Fruit fly (Drosophila melanogaster) S2 (cell line): ENCODE measurements around the gene CG6055.

ENCODE experiments used
- CG8478 ChIP-seq: fragments of >200 bp; optimal IDR thresholded peaks from 2 replicates; lab custom pipeline; 2018
- CTCF ChIP-seq, 2 experiments: fragments of >200 bp; optimal IDR thresholded peaks; 2 replicates each; lab custom pipeline; 2018

Gene CG6055

DNA sequence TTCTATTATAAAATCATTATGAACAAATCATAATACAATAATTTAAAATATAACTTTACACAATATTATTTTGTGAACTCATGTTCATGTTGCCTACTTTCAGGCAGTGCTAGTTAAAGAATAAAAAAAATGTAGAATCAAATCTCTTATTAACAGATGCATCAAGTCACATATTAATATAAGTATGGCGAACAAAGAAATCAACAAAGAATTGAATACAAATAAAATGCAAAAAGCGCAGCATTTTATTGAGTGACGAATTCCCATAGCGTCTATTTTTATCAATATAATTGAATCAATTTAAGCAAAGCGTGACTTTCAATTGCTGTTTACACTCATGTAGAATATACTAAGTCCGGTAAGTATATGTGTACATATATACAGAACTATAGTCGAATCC lies 18.5 kb upstream of the CG6055 start:
- no peak for TF ChIP-seq CG8478 (lab: Kevin White, UChicago)
- no peak for TF ChIP-seq CTCF (optimal IDR thresholded peaks at IDR 0.05; lab: Kevin White, UChicago)

DNA sequence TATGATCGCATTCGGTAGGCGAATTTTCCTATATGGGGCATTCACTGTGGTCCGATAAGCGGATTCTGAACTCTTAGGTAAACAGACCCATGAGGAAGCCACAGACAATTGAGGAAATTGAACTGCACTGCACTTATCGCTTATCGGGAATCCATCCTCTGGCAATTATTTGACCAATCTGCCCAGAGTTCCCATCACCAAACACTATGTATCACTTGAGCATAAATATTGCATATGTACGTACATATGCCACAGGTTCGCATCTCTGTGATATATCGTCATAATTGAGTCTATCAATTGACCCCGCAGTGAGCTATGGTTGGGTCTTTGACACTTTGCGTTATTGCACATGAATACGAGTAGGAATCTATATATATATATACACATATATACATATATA lies 18.0 kb upstream of the CG6055 start:
- TF ChIP-seq CTCF (optimal IDR thresholded peaks at IDR 0.05; lab: Kevin White, UChicago) (no peak), CG8478 (lab: Kevin White, UChicago) (no peak)

DNA sequence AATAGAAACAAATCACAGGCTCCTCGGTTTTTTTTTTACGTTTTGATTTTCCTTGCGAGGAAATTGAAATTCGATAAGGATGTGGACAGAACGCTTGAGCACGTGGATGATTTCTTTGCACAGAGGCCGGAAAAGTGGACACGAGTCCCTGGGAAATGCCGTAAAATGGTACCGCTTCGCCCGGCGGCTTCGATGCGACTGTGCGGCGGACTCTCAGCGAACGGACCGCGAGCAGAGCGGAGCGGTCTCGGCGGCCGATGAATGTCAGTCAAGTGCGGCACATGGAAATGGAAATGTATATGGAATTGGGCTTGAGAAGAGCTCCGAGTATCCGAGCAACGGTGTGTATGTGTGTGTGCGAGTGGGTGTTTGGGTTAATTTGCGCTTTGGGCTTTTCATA lies 15.4 kb upstream of the CG6055 start, which contains the start of gene santa-maria:
santa-maria (minus strand) TSS at position 279 of the 400 bp plus-strand sequence.
- TF ChIP-seq CG8478 (lab: Kevin White, UChicago) = no peak
- TF ChIP-seq CTCF (optimal IDR thresholded peaks at IDR 0.05; lab: Kevin White, UChicago) = no peak

DNA sequence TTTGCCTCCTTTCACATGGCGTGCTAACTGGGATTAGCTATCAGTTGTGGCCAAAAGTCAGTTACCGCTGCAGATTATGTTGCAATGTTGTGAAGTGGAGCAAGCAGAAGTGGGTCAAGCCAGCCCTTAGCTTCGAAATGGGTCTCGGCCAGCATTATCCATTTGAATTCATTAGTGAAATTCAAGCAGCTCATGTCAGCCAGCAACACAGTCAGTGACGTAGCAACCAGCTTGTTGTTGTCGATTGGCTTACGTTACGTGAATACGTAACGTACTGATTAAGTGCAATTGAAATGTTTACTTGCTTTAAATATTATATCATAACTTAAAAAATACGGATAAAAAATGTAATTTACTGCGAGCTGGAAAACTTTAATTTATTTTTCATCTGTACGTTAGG lies 14.2 kb upstream of the CG6055 start:
- TF ChIP-seq CTCF (optimal IDR thresholded peaks at IDR 0.05; lab: Kevin White, UChicago) = peak in 1 of 2 experiments; percentile 29
- no peak for TF ChIP-seq CG8478 (lab: Kevin White, UChicago)

DNA sequence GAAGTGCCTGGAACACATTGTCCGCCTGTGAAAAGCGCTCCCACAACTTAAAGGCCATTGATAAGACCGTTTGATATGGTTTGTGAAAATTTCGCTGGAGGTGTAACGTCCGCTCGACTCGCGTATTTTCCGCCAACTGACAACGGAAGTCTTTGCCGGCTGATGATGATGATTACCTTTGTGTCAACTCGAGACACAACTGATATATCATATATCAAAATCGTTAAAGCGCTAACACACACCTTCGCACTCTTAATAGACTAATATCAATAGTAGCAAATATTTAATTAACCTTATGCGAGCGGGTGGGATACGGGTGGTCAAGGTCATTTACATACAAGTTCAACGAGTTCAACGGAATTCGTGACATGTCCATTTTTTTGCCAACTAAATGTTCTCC lies 12.2 kb upstream of the CG6055 start, which contains the start of gene Gr28a:
Gr28a (minus strand) TSS at position 101 of the 400 bp plus-strand sequence.
- TF ChIP-seq CG8478 (lab: Kevin White, UChicago) (no peak), CTCF (optimal IDR thresholded peaks at IDR 0.05; lab: Kevin White, UChicago) (no peak)

dm6 chr2L:7462147-7462546 lies 4.2 kb upstream of the CG6055 start, which contains the start of gene Gr28b:
TSS of gene Gr28b (minus strand) at chr2L:7462247.
- TF ChIP-seq CG8478 (lab: Kevin White, UChicago) = no peak
- TF ChIP-seq CTCF (optimal IDR thresholded peaks at IDR 0.05; lab: Kevin White, UChicago) = no peak

DNA sequence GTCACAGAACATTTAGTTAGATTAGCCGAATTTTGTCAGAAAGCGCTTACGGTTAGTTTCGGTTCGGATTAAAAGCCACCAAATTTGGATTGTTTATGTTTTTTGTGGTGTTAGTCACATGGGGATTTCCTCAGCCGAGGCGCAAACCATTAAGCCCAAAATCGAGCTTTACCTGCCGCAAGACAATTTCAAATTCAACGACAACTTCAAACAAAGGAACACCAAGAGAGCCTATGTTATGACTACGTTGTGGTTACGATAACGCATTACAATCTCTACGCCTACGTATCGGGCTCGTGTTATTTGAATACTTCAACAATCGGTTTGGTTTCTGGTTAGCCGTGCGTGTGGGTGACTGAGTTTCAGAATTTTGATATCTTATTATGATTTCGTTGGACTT lies 6.9 kb downstream of the CG6055 start:
- no peak for TF ChIP-seq CG8478 (lab: Kevin White, UChicago)
- no peak for TF ChIP-seq CTCF (optimal IDR thresholded peaks at IDR 0.05; lab: Kevin White, UChicago)

DNA sequence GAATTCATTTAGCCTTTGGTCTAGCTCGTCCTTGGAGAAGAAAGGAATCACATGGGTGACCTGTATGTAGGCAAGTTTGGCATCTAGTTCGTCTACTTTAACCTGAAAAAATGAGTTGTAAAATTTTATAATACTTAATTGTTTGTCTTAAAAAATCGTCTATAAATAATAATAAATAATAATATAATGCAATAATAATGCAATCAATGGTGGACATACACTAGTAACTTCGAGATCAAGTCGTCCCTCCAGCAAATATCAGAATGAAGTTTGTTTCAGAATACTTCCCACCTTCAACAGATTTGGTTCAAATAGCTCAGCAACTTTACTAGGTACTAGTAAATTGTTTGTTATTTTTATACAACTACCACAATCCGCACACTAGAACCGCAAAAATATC lies 8.1 kb downstream of the CG6055 start, which contains the start of gene CG6441:
CG6441 (plus strand) TSS at position 301 of the 400 bp plus-strand sequence.
- TF ChIP-seq CTCF (optimal IDR thresholded peaks at IDR 0.05; lab: Kevin White, UChicago) (no peak), CG8478 (lab: Kevin White, UChicago) (no peak)

DNA sequence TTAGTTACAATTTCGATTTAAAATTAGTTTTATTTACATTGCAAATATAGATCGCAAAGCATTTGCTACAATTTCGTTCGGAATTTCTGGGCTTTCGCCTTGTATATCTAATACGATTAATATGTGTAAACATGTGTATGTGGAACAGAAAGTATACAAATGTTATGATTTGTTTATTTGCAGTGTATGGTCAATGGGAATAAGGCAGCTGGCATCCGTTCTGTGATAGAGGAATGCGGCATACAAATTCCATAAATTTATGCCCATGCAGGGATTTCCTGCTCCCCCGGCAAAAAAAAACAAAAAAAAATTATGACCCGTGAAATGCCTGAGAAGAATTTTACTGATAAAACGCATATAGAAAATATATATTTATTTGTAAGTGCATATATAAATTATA lies 19.9 kb downstream of the CG6055 start:
- TF ChIP-seq CG8478 (lab: Kevin White, UChicago) (no peak), CTCF (optimal IDR thresholded peaks at IDR 0.05; lab: Kevin White, UChicago) (no peak)

- no peak for TF ChIP-seq CG8478 (lab: Kevin White, UChicago)
- TF ChIP-seq CTCF (optimal IDR thresholded peaks at IDR 0.05; lab: Kevin White, UChicago) = no peak
Observed at dm6 chr2L:7491902-7492301, 25.6 kb downstream of the CG6055 start.

DNA sequence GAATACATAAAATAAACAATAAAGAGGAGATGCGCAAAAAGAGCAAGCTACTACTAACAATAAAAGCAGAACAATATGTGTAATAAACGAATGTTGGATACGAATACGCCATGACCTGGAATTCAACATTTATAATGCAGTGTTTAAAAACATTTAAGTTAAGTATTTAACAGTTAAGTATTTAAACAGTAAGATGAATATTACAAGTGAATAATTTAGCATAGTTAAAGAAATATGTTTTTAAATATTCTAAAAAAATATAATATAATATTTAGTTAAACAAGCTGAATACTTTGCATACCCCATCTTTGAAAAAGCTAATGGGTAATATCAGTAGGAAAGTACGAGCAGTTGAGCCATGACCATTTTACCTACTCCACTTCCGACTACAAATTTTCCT lies 26.2 kb downstream of the CG6055 start:
- TF ChIP-seq CTCF (optimal IDR thresholded peaks at IDR 0.05; lab: Kevin White, UChicago) (no peak), CG8478 (lab: Kevin White, UChicago) (no peak)

DNA sequence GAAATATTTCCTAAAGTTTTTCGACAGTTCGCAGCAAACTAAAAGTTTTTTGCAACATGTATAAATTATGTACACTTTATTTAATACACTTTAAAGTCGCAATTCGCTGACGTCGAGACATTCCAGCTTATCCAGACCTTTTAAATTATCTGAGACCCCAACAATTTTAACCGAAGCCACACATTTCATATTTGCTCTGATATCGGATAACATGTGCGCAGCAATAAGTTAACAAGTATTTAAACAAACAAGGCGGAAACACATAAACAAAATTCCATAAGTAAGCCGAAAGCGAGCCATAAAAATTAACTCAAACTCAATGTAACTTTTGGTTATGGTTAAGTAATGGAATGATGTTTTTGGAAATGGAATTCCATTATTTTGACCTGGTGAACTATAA lies 27.1 kb downstream of the CG6055 start:
- TF ChIP-seq CTCF (optimal IDR thresholded peaks at IDR 0.05; lab: Kevin White, UChicago) = no peak
- no peak for TF ChIP-seq CG8478 (lab: Kevin White, UChicago)

- TF ChIP-seq CTCF (optimal IDR thresholded peaks at IDR 0.05; lab: Kevin White, UChicago) = no peak
- no peak for TF ChIP-seq CG8478 (lab: Kevin White, UChicago)
Observed at dm6 chr2L:7494341-7495293, 28.3 kb downstream of the CG6055 start.

DNA sequence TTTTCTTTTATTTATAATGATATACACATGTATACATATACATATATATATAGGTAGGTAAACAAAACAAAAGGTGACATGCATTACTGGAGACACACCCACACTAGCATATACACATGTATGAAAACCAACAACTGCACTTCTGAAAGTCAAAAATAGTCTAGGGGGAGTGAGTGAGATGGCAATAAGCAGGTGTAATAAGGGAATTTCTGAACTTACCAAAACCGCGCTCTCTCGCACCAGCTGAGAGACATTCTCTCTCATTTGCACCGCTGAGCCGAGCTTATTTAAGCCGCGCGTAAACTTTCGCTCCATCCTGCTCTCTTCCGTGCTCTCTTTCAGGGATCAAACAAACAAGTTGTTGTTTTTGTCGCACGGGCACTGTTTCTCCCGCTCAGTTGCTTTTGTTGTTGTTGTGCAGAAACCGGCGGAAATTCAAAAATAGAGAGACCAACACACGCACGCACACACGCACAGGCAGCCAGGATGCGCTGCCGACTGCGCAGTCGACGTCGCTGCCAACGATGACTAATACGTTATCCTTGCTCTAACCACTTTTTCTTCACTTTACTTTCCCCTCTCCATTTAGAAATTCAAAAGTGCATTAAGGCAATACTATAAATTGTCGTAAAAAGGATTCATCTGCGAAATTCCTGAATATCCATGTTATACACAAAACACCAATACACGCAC lies 29.1 kb downstream of the CG6055 start:
- TF ChIP-seq CG8478 (lab: Kevin White, UChicago) (no peak), CTCF (optimal IDR thresholded peaks at IDR 0.05; lab: Kevin White, UChicago) (no peak)

DNA sequence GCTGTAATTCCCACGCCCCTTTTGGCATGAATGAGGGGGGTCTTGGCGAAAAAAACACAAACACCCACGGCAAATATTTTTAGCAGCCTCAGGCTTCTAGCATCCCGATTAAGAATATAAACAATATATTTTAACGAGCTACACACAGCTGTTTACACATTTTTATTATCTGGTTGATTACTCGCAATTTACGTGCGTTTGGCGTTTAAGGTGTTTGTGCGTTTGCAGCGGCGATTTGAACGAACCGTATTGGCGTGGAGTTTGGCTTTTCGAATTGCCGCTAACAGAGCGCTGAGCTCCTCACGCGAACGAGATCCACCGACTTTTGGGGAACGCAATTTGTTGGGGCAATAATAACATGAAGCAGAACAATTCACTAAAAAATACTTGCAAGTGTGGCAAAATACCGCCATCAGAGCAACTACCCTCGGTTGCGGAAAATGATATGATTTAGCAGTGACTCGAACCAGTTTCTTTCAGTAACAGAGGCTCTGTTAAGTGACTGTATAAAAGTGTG lies 29.7 kb downstream of the CG6055 start, which contains the start of gene Ziz:
Ziz (minus strand) TSS at position 321 of the 517 bp plus-strand sequence.
- TF ChIP-seq CTCF (optimal IDR thresholded peaks at IDR 0.05; lab: Kevin White, UChicago) (peak; percentile 63 to 74), CG8478 (lab: Kevin White, UChicago) (no peak)
